Worm (Caenorhabditis elegans) whole organism, midembryonic: ENCODE data around the gene btf-1.

Source experiments
- T22C8.4 ChIP-seq: fragments of 200-800 bp; sonication (Bioruptor generic); IDR thresholded peaks from 2 replicates; pipeline ENCODE4 v1.3.6; 2022; ENCODE audit warnings: missing genetic modification characterization, missing compliant biosample characterization
- cog-1 ChIP-seq: sonication (generic microtip); optimal IDR thresholded peaks from 2 replicates; lab custom pipeline; 2016; ENCODE audit warnings: missing genetic modification characterization, missing compliant biosample characterization
- flt-1 ChIP-seq: fragments of 200-800 bp; sonication (Bioruptor generic); IDR thresholded peaks from 2 replicates; pipeline ENCODE4 v1.3.6; 2022; ENCODE audit warnings: missing genetic modification characterization, missing compliant biosample characterization
- klf-2 ChIP-seq: fragments of 200-800 bp; sonication (Bioruptor generic); conservative IDR thresholded peaks from 2 replicates; pipeline ENCODE4 v1.3.6; 2022; ENCODE audit warnings: missing genetic modification reagents, missing genetic modification characterization, missing compliant biosample characterization
- med-1 ChIP-seq: sonication (generic microtip); optimal IDR thresholded peaks from 2 replicates; lab custom pipeline; 2017; ENCODE audit warnings: missing genetic modification characterization, mild to moderate bottlenecking, missing compliant biosample characterization, antibody characterized with exemption, missing genetic modification reagents; ENCODE audit not compliant: insufficient read depth
- ref-1 ChIP-seq: fragments of 200-800 bp; sonication (Bioruptor generic); conservative IDR thresholded peaks from 2 replicates; pipeline ENCODE4 v1.3.6; 2022; ENCODE audit warnings: missing genetic modification reagents, missing genetic modification characterization, missing compliant biosample characterization
- tab-1 ChIP-seq: fragments of 200-800 bp; sonication (Bioruptor generic); IDR thresholded peaks from 2 replicates; pipeline ENCODE4 v1.3.6; 2022; ENCODE audit warnings: missing genetic modification characterization, missing compliant biosample characterization
- ztf-23 ChIP-seq: fragments of 200-800 bp; sonication (Bioruptor generic); IDR thresholded peaks from 2 replicates; pipeline ENCODE4 v1.3.6; 2022; ENCODE audit warnings: missing genetic modification reagents, missing genetic modification characterization, missing compliant biosample characterization
- ztf-29 ChIP-seq: fragments of 200-800 bp; sonication (Bioruptor generic); IDR thresholded peaks from 2 replicates; pipeline ENCODE4 v1.3.6; 2022; ENCODE audit warnings: missing genetic modification reagents, missing genetic modification characterization, missing compliant biosample characterization

btf-1 gene

DNA sequence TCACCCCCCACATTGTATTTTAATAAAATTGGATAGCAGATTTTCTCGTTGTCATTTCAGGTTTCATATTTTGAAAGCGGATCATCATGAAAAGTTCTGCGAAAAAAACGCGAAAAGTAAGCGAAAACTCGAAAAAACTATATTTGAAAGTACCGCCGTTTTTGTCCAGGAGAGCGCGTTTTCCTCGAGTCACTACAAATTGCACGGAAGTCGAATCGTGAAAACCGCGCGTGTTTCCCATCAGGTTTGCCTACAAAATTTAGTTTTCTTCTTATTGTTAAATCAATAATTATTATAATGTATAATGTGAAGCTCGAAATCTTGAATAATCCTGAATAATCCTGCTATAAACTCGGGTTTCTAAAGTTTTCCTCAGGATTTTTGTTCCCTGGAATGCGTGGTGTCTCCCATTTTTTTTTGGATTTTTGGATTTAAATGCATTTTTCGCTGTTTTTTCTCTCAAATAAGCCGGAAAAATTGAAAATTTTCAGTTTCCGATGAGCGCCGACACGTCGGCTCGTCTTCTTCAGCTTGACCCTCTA, at the start of gene btf-1:
Gene btf-1 (plus strand): TSS at position 492 of the 542 bp plus-strand sequence.
- TF ChIP-seq tab-1 (GFP tag; lab: Robert Waterston, UW), result no peak
- no peak for TF ChIP-seq ref-1 (GFP tag; lab: Robert Waterston, UW)
- peak; percentile 49; the same call in 1 of the 2 replicates for TF ChIP-seq klf-2 (GFP tag; lab: Robert Waterston, UW)
- no peak for TF ChIP-seq ztf-29 (GFP tag; lab: Robert Waterston, UW)
- TF ChIP-seq med-1 (GFP tag; lab: Kevin White, UChicago), result no peak
- peak; percentile 49; the same call in 1 of the 2 replicates for TF ChIP-seq flt-1
- TF ChIP-seq ztf-23, result peak; percentile 67; the same call in 1 of the 2 replicates
- TF ChIP-seq cog-1 (tag; lab: Kevin White, UChicago), result peak; percentile 73
- no peak for TF ChIP-seq T22C8.4

DNA sequence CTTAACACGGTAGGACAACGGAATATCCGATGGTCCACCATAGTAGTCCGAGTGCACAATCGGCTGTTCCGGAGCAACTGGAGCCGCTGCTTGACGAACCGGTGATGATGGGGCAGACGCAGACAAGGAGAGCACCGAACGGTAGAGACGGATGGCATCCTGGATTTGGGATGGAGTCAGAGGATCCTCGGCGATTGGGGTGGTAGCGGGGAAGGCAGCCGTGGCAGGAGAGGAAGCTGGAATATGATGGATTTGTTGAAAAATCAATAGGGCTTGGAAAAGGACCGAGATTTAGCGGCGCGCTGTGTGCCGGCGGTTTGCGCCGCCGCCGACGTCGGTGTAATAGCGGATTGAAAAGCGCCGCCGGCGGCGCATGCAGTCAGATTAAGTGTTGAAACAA, 47.6 kb upstream of the btf-1 start:
- TF ChIP-seq ztf-23, result no peak
- TF ChIP-seq ztf-29 (GFP tag; lab: Robert Waterston, UW), result no peak
- no peak for TF ChIP-seq ref-1 (GFP tag; lab: Robert Waterston, UW)
- no peak for TF ChIP-seq flt-1
- no peak for TF ChIP-seq med-1 (GFP tag; lab: Kevin White, UChicago)
- TF ChIP-seq cog-1 (tag; lab: Kevin White, UChicago), result no peak
- TF ChIP-seq tab-1 (GFP tag; lab: Robert Waterston, UW), result no peak
- TF ChIP-seq klf-2 (GFP tag; lab: Robert Waterston, UW), result no peak
- no peak for TF ChIP-seq T22C8.4

DNA sequence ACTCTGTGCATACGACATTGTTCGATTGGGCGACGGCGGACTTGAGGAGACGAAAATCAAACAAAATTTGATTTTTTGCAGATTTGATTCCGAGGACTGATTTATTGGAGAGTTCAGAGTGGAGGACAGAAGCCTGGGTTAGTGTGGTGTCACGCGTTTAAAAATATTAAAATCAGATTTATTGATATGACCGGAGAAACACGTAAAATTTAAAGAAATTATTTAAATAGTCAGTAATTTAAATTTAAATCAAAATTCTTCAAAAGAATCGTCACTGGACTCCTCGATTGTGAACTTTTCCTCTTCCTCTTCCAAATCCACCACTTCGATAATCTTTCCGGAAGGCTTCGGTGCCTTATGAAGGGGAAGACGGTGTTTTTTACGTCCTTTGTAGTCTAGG, 46.7 kb upstream of the btf-1 start, which contains the start of gene spe-18:
Gene spe-18 (minus strand): TSS at position 101 of the 400 bp plus-strand sequence.
- TF ChIP-seq cog-1 (tag; lab: Kevin White, UChicago) (no peak), ztf-23 (no peak), ref-1 (GFP tag; lab: Robert Waterston, UW) (no peak), T22C8.4 (no peak), klf-2 (GFP tag; lab: Robert Waterston, UW) (no peak), med-1 (GFP tag; lab: Kevin White, UChicago) (no peak), flt-1 (no peak), tab-1 (GFP tag; lab: Robert Waterston, UW) (no peak), ztf-29 (GFP tag; lab: Robert Waterston, UW) (no peak)

DNA sequence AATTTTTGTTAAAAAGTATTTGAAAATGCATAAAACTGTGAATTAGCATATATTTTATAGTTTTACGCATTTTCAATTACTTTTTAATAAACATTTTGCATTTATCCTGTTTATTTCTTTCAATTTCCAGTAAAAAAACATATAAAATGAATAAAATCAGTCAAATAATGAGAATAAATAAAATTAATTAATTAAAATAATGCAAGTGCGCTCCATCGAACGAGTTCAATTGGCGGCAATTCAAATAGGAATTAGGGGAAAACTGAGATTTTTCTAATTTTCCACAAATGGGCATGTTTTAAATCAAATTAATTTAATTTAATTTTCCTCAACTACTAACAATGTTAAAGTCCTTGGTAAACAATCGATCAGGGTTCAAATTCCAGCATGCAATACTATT, 43.9 kb upstream of the btf-1 start:
- no peak for TF ChIP-seq med-1 (GFP tag; lab: Kevin White, UChicago)
- no peak for TF ChIP-seq flt-1

DNA sequence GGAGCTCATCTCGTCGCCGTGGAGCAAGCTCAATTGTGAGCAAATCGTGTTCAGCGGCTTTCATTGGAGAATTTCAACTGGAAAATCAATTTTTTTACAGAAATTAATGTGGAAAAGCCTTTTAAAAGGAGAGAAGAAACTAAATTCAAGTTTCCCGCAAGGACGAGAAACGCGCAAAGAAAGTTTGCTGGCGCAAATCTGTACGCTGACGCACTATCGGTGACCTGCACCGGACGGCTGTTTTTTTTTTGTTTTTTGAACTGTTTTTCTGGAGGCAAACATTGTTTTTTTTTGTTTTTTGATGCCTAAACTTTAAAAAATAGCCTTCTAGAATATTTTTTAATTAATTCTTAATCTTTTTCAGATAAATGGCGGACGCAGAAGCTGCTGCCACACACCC, 43.0 kb upstream of the btf-1 start, which contains the start of the genes hpr-17 and F32A11.1:
Gene hpr-17 (minus strand): TSS at position 77 of the 400 bp plus-strand sequence.
Gene F32A11.1 (plus strand): TSS at position 359 of the 400 bp plus-strand sequence.
- TF ChIP-seq ztf-29 (GFP tag; lab: Robert Waterston, UW) (no peak), ztf-23 (0 out of 2 replicates have a peak, but pooled peaks have one; percentile 23), cog-1 (tag; lab: Kevin White, UChicago) (no peak), T22C8.4 (0 out of 2 replicates have a peak, but pooled peaks have one; percentile 16)

DNA sequence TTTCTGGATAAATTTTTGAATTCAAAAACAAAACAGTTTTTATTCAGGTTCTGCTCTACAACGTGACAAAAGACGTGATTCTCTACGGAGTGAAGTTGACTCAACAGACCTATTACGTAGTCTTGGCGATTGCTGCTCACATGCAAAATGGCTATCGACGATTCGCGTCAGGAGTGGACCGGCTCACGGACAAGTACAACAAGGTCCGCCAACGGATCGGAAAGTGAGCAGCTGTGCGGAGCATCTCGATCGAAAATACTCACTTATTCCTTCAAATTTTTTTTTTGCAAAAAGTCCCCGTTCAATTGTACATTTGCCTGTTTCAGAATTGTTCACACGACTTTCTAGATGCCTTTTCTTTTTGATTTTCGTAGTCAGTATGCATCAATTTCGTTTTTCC, 40.1 kb upstream of the btf-1 start:
- TF ChIP-seq klf-2 (GFP tag; lab: Robert Waterston, UW) (no peak), ref-1 (GFP tag; lab: Robert Waterston, UW) (no peak), T22C8.4 (no peak), med-1 (GFP tag; lab: Kevin White, UChicago) (no peak), ztf-29 (GFP tag; lab: Robert Waterston, UW) (no peak), ztf-23 (no peak), cog-1 (tag; lab: Kevin White, UChicago) (no peak), flt-1 (no peak), tab-1 (GFP tag; lab: Robert Waterston, UW) (no peak)

DNA sequence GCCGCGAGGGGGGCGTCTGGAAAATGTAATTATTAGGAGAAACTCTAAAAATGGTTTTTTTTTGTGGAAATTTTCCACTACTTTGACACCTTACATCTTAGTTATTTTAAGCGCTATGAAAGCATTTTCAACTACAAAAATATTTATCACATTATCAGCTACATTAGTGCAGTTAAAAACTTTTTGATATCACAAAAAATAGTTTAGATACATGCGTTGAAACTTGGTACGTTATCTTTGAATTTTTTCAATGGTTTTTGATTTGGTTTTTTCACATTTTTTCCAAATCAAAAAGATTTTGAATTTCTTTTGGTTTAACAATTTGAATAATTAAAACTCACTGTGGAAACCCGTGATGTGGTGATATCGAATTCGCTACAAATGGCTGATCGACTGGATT, 37.0 kb upstream of the btf-1 start:
- TF ChIP-seq klf-2 (GFP tag; lab: Robert Waterston, UW), result no peak
- no peak for TF ChIP-seq tab-1 (GFP tag; lab: Robert Waterston, UW)
- TF ChIP-seq T22C8.4, result no peak
- TF ChIP-seq ref-1 (GFP tag; lab: Robert Waterston, UW), result no peak
- no peak for TF ChIP-seq cog-1 (tag; lab: Kevin White, UChicago)
- TF ChIP-seq ztf-23, result no peak
- TF ChIP-seq med-1 (GFP tag; lab: Kevin White, UChicago), result no peak
- TF ChIP-seq flt-1, result no peak
- TF ChIP-seq ztf-29 (GFP tag; lab: Robert Waterston, UW), result no peak

DNA sequence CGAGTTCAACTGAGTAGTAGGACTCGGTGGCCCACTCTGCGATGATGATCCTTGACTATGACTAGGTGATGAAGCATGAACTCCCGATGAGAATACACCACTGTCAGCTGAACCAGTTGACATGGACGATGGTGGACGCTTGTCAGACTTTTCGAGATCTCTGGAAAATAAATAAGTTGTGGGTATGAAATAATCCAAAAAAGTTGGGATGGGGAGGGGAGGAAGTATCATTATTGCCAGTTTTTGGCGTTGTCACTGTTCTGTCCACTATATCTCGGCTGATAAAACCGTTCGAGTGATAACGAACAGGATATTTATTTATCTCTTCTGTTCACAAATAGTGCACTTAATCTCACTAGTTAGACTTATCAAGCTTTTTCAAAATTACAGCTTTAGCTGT, 35.9 kb upstream of the btf-1 start:
- TF ChIP-seq T22C8.4, result no peak
- TF ChIP-seq ref-1 (GFP tag; lab: Robert Waterston, UW), result no peak
- no peak for TF ChIP-seq cog-1 (tag; lab: Kevin White, UChicago)
- TF ChIP-seq ztf-29 (GFP tag; lab: Robert Waterston, UW), result no peak
- no peak for TF ChIP-seq med-1 (GFP tag; lab: Kevin White, UChicago)
- TF ChIP-seq flt-1, result no peak
- TF ChIP-seq tab-1 (GFP tag; lab: Robert Waterston, UW), result no peak
- TF ChIP-seq klf-2 (GFP tag; lab: Robert Waterston, UW), result no peak
- no peak for TF ChIP-seq ztf-23

DNA sequence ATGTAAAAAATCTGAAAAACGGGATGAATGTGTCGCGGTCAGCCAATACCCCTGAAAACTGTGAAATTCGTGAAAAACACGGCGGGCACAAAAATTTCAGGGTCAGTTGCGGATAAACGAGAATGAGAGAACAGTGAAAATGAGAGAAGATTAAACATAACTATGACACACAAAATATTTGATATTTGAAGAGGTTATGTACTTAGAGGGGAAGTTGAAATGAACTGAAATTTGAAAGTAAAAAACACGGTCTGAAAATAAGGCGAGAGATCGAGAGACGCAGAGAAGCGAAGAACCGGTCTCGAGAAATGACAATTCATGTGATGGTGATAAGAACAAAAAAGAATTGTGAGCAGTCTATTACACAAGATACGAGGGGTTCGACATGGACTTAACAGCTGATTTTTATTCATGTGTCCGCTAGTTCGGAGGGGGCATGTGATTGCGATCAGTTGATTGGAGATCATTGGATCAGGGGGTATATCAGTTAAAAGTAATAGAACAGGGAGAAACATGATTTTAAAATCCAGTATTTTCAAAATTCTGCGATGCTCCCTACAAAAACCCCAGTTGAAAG, 34.2 kb upstream of the btf-1 start, which contains the start of gene moe-3:
Gene moe-3 (minus strand): TSS at position 51 of the 577 bp plus-strand sequence.
- TF ChIP-seq flt-1 (no peak), T22C8.4 (no peak)

DNA sequence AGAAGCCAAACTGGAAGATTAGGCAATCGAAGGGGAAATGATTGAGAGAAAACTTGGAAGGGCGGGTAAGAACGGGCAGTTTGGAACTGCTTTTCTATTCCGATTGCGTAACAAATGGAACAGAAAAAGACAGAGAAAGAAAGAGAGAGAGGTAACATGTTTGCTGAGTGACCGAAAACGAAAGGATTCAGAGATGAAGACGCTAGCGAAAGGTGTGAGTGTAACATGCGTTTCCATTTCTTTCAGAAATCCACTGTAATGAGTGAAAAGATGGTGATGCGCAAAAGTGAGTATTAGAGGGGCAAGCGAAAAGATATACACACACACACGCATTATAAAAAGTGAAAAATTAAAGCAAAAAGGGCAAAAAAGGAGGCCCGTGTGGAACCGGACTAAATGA, 32.5 kb upstream of the btf-1 start:
- TF ChIP-seq ztf-29 (GFP tag; lab: Robert Waterston, UW) (no peak), T22C8.4 (no peak), ztf-23 (no peak), med-1 (GFP tag; lab: Kevin White, UChicago) (no peak), klf-2 (GFP tag; lab: Robert Waterston, UW) (no peak), cog-1 (tag; lab: Kevin White, UChicago) (no peak), ref-1 (GFP tag; lab: Robert Waterston, UW) (no peak), flt-1 (no peak), tab-1 (GFP tag; lab: Robert Waterston, UW) (no peak)
